Fruit fly (Drosophila melanogaster) whole organism, embryonic: ENCODE measurements around the gene PGAP2.
A peak's percentile ranks its signal among the peaks of the same experiment; 100 is the strongest.

Source experiments
- Adf1 ChIP-seq: fragments of 200-800 bp; sonication (Bioruptor generic); IDR thresholded peaks from 2 replicates; pipeline ENCODE4 v1.3.6; 2022; ENCODE audit warnings: missing biosample characterization, missing genetic modification characterization
- Aef1 ChIP-seq: fragments of 200-800 bp; sonication (Bioruptor generic); IDR thresholded peaks from 3 replicates; pipeline ENCODE4 v1.3.6; 2022; ENCODE audit warnings: missing biosample characterization, missing genetic modification characterization
- BEAF-32 ChIP-seq: fragments of 200-800 bp; sonication (Bioruptor generic); optimal IDR thresholded peaks from 3 replicates; lab custom pipeline; 2017; ENCODE audit warnings: missing biosample characterization, missing genetic modification characterization, mild to moderate bottlenecking, moderate library complexity, missing genetic modification reagents
- BtbVII ChIP-seq: fragments of 200-800 bp; sonication (Bioruptor generic); optimal IDR thresholded peaks from 3 replicates; lab custom pipeline; 2017; ENCODE audit warnings: missing biosample characterization, mild to moderate bottlenecking, missing genetic modification characterization
- CG10979 ChIP-seq: fragments of 200-800 bp; sonication (Bioruptor generic); optimal IDR thresholded peaks from 2 replicates; lab custom pipeline; 2018; ENCODE audit warnings: missing biosample characterization, mild to moderate bottlenecking, missing genetic modification characterization, moderate library complexity
- CG11085 ChIP-seq: fragments of 200-800 bp; sonication (Bioruptor generic); IDR thresholded peaks from 2 replicates; pipeline ENCODE4 v1.3.6; 2022; ENCODE audit warnings: missing biosample characterization, missing genetic modification characterization
- CG11247 ChIP-seq: fragments of 200-800 bp; sonication (Bioruptor generic); IDR thresholded peaks from 2 replicates; pipeline ENCODE4 v1.3.6; 2022; ENCODE audit warnings: missing biosample characterization, missing genetic modification characterization
- CG13775 ChIP-seq: fragments of 200-800 bp; sonication (Bioruptor generic); optimal IDR thresholded peaks from 3 replicates; lab custom pipeline; 2017; ENCODE audit warnings: missing biosample characterization, mild to moderate bottlenecking, missing genetic modification characterization
- CG15601 ChIP-seq: fragments of 200-800 bp; sonication (Bioruptor generic); optimal IDR thresholded peaks from 3 replicates; lab custom pipeline; 2019; ENCODE audit warnings: missing biosample characterization, mild to moderate bottlenecking, missing genetic modification characterization, moderate library complexity
- CG17186 ChIP-seq: fragments of 200-800 bp; sonication (Bioruptor generic); optimal IDR thresholded peaks from 3 replicates; lab custom pipeline; 2017; ENCODE audit warnings: missing biosample characterization, missing genetic modification reagents, missing genetic modification characterization
- CG17361 ChIP-seq: fragments of 200-800 bp; sonication (Bioruptor generic); IDR thresholded peaks from 3 replicates; pipeline ENCODE4 v1.3.6; 2022; ENCODE audit warnings: missing biosample characterization, missing genetic modification characterization
- CG18476 ChIP-seq: fragments of 200-800 bp; sonication (Bioruptor generic); optimal IDR thresholded peaks from 2 replicates; lab custom pipeline; 2016; ENCODE audit warnings: missing biosample characterization, mild to moderate bottlenecking, missing genetic modification characterization
- CG18619 ChIP-seq: fragments of 200-800 bp; sonication (Bioruptor generic); optimal IDR thresholded peaks from 3 replicates; lab custom pipeline; 2017; ENCODE audit warnings: missing biosample characterization, mild to moderate bottlenecking, missing genetic modification characterization
- CG2116 ChIP-seq: fragments of 200-800 bp; sonication (Bioruptor generic); optimal IDR thresholded peaks from 3 replicates; lab custom pipeline; 2018; ENCODE audit warnings: missing biosample characterization, mild to moderate bottlenecking, missing genetic modification characterization
- CG2875 ChIP-seq: fragments of 200-800 bp; sonication (Bioruptor generic); optimal IDR thresholded peaks from 2 replicates; lab custom pipeline; 2017; ENCODE audit warnings: missing biosample characterization, mild to moderate bottlenecking, missing genetic modification characterization, missing genetic modification reagents
- CG3065 ChIP-seq: fragments of 200-800 bp; sonication (Bioruptor generic); optimal IDR thresholded peaks from 2 replicates; lab custom pipeline; 2016; ENCODE audit warnings: missing biosample characterization, missing genetic modification characterization
- CG31441 ChIP-seq: fragments of 200-800 bp; sonication (Bioruptor generic); IDR thresholded peaks from 2 replicates; pipeline ENCODE4 v1.3.6; 2022; ENCODE audit warnings: missing biosample characterization, missing genetic modification characterization
- CG4820 ChIP-seq: fragments of 200-800 bp; sonication (Bioruptor generic); optimal IDR thresholded peaks from 3 replicates; lab custom pipeline; 2016; ENCODE audit warnings: missing biosample characterization, missing genetic modification characterization
- CG6683 ChIP-seq: fragments of 200-800 bp; sonication (Bioruptor generic); optimal IDR thresholded peaks from 2 replicates; lab custom pipeline; 2017; ENCODE audit warnings: missing biosample characterization, mild to moderate bottlenecking, missing genetic modification characterization, missing genetic modification reagents
- CG7372 ChIP-seq: fragments of 200-800 bp; sonication (Bioruptor generic); IDR thresholded peaks from 2 replicates; pipeline ENCODE4 v1.3.6; 2022; ENCODE audit warnings: missing biosample characterization, missing genetic modification characterization
- CG9437 ChIP-seq: fragments of 200-800 bp; sonication (Bioruptor generic); optimal IDR thresholded peaks from 2 replicates; lab custom pipeline; 2018; ENCODE audit warnings: missing biosample characterization, mild to moderate bottlenecking, missing genetic modification characterization
- D19B ChIP-seq: fragments of 200-800 bp; sonication (Bioruptor generic); optimal IDR thresholded peaks from 2 replicates; lab custom pipeline; 2017; ENCODE audit warnings: missing biosample characterization, mild to moderate bottlenecking, missing genetic modification characterization
- Dip3 ChIP-seq: fragments of 200-800 bp; sonication (Bioruptor generic); optimal IDR thresholded peaks from 3 replicates; lab custom pipeline; 2016; ENCODE audit warnings: missing biosample characterization, missing genetic modification characterization
- E2f1 ChIP-seq: fragments of 200-800 bp; sonication (Bioruptor generic); IDR thresholded peaks from 2 replicates; pipeline ENCODE4 v1.3.6; 2022; ENCODE audit warnings: missing biosample characterization, missing genetic modification characterization
- E2f2 ChIP-seq: fragments of 200-800 bp; sonication (Bioruptor generic); IDR thresholded peaks from 2 replicates; pipeline ENCODE4 v1.3.6; 2022; ENCODE audit warnings: missing biosample characterization, missing genetic modification characterization
- Fer2 ChIP-seq: fragments of 200-800 bp; sonication (Bioruptor generic); optimal IDR thresholded peaks from 2 replicates; lab custom pipeline; 2018; ENCODE audit warnings: missing biosample characterization, mild to moderate bottlenecking, missing genetic modification characterization, moderate library complexity
- HLHmδ ChIP-seq: fragments of 200-800 bp; sonication (Bioruptor generic); optimal IDR thresholded peaks from 2 replicates; lab custom pipeline; 2018; ENCODE audit warnings: missing biosample characterization, mild to moderate bottlenecking, missing genetic modification characterization, moderate library complexity
- MESR4 ChIP-seq: fragments of 200-800 bp; sonication (Bioruptor generic); optimal IDR thresholded peaks from 2 replicates; lab custom pipeline; 2018; ENCODE audit warnings: missing biosample characterization, mild to moderate bottlenecking, missing genetic modification characterization, moderate library complexity
- Med ChIP-seq: fragments of 200-800 bp; sonication (Bioruptor generic); peaks from one replicate; lab custom pipeline; 2016; ENCODE audit warnings: missing biosample characterization, missing genetic modification characterization, mild to moderate bottlenecking, inconsistent platforms, moderate library complexity
- Nf-YA ChIP-seq: fragments of 200-800 bp; sonication (Bioruptor generic); IDR thresholded peaks from 2 replicates; pipeline ENCODE4 v1.3.6; 2022; ENCODE audit warnings: missing biosample characterization, missing genetic modification characterization
- Scr ChIP-seq: fragments of 200-800 bp; sonication (Bioruptor generic); IDR thresholded peaks from 2 replicates; pipeline ENCODE4 v1.3.6; 2022; ENCODE audit warnings: missing biosample characterization, missing genetic modification characterization; ENCODE audit not compliant: partially characterized antibody
- aop ChIP-seq: fragments of 200-800 bp; sonication (Bioruptor generic); IDR thresholded peaks from 2 replicates; pipeline ENCODE4 v1.3.6; 2022; ENCODE audit warnings: missing biosample characterization, missing genetic modification characterization
- ato ChIP-seq: fragments of 200-800 bp; sonication (Bioruptor generic); IDR thresholded peaks from 2 replicates; pipeline ENCODE4 v1.3.6; 2022; ENCODE audit warnings: missing biosample characterization, missing genetic modification characterization; ENCODE audit not compliant: partially characterized antibody
- bcd ChIP-seq: fragments of 200-800 bp; sonication (Bioruptor generic); optimal IDR thresholded peaks from 2 replicates; lab custom pipeline; 2017; ENCODE audit warnings: missing biosample characterization, mild to moderate bottlenecking, missing genetic modification characterization
- chif ChIP-seq, 2 experiments: fragments of 200-800 bp; sonication (Bioruptor generic); optimal IDR thresholded peaks; 3 replicates each; lab custom pipeline; 2016; ENCODE audit warnings: missing biosample characterization in 2 of 2, missing genetic modification characterization in 2 of 2
- dm ChIP-seq: fragments of 200-800 bp; sonication (Bioruptor generic); optimal IDR thresholded peaks from 3 replicates; lab custom pipeline; 2016; ENCODE audit warnings: missing biosample characterization, missing genetic modification characterization
- ems ChIP-seq: fragments of 200-800 bp; sonication (Bioruptor generic); optimal IDR thresholded peaks from 3 replicates; lab custom pipeline; 2016; ENCODE audit warnings: missing biosample characterization, missing genetic modification characterization
- fd96Cb ChIP-seq: fragments of 200-800 bp; sonication (Bioruptor generic); optimal IDR thresholded peaks from 2 replicates; lab custom pipeline; 2018; ENCODE audit warnings: missing biosample characterization, mild to moderate bottlenecking, missing genetic modification characterization, moderate library complexity
- gsb ChIP-seq: fragments of 200-800 bp; sonication (Bioruptor generic); IDR thresholded peaks from 2 replicates; pipeline ENCODE4 v1.3.6; 2022; ENCODE audit warnings: missing biosample characterization, missing genetic modification characterization
- ham ChIP-seq: fragments of 200-800 bp; sonication (Bioruptor generic); IDR thresholded peaks from 2 replicates; pipeline ENCODE4 v1.3.6; 2022; ENCODE audit warnings: missing biosample characterization, missing genetic modification characterization
- her ChIP-seq: fragments of 200-800 bp; sonication (Bioruptor generic); optimal IDR thresholded peaks from 2 replicates; lab custom pipeline; 2016; ENCODE audit warnings: missing biosample characterization, missing genetic modification characterization
- hth ChIP-seq: fragments of >200 bp; optimal IDR thresholded peaks from 2 replicates; lab custom pipeline; 2017; ENCODE audit warnings: inconsistent platforms
- lilli ChIP-seq: fragments of 200-800 bp; sonication (Bioruptor generic); optimal IDR thresholded peaks from 3 replicates; lab custom pipeline; 2016; ENCODE audit warnings: missing biosample characterization, missing genetic modification characterization
- pho ChIP-seq: fragments of 200-800 bp; sonication (Bioruptor generic); optimal IDR thresholded peaks from 2 replicates; lab custom pipeline; 2016; ENCODE audit warnings: missing biosample characterization, missing genetic modification characterization
- sd ChIP-seq: fragments of 200-800 bp; sonication (Bioruptor generic); optimal IDR thresholded peaks from 3 replicates; lab custom pipeline; 2018; ENCODE audit warnings: missing biosample characterization, mild to moderate bottlenecking, missing genetic modification characterization, moderate library complexity
- sim ChIP-seq: fragments of 200-800 bp; sonication (Bioruptor generic); IDR thresholded peaks from 2 replicates; pipeline ENCODE4 v1.3.6; 2022; ENCODE audit warnings: missing biosample characterization, missing genetic modification characterization
- twi ChIP-seq: fragments of 200-800 bp; optimal IDR thresholded peaks from 2 replicates; lab custom pipeline; 2019; ENCODE audit warnings: missing biosample characterization, mild to moderate bottlenecking, missing genetic modification characterization, moderate library complexity
- unpg ChIP-seq: fragments of 200-800 bp; sonication (Bioruptor generic); optimal IDR thresholded peaks from 3 replicates; lab custom pipeline; 2018; ENCODE audit warnings: missing biosample characterization, mild to moderate bottlenecking, missing genetic modification characterization, moderate library complexity
- usp ChIP-seq: fragments of >200 bp; optimal IDR thresholded peaks from 2 replicates; lab custom pipeline; 2017; ENCODE audit warnings: missing biosample characterization, missing genetic modification characterization
- vfl ChIP-seq: fragments of 200-800 bp; sonication (Bioruptor generic); optimal IDR thresholded peaks from 2 replicates; lab custom pipeline; 2016; ENCODE audit warnings: missing biosample characterization, missing genetic modification characterization
- zfh1 ChIP-seq: fragments of 200-800 bp; sonication (Bioruptor generic); IDR thresholded peaks from 3 replicates; pipeline ENCODE4 v1.3.6; 2022; ENCODE audit warnings: missing biosample characterization, missing genetic modification characterization

Gene PGAP2

DNA sequence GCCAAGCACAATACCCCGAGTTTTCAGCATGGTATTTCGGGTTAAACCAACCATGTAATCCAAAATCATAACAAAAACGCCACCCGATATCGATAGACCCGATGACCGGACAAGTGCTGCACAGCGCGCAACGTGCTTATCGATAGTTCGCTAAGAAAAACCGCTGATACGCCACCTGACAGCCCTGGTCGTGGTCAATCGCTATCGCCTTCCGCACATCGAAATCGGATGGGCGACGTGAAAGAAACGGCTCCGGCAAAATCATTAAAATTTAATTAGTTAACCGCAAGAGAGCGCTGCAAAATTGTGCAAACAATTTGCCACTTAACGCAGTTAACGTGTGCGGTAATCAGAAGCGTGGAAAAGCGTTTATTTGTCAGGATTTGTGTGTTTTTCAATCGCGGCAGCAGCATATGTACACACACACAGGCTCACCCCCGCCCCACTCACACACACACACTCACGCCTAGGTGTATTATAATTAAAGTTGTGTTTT lies 6.5 kb upstream of the PGAP2 start, which contains the start of the genes CG3862 and dock (continued):
- TF ChIP-seq CG7372 (GFP tag; lab: Robert Waterston, UW) (no peak), Scr (peak; percentile 91), Fer2 (tag; lab: Kevin White, UChicago) (no peak), CG18619 (GFP tag; lab: Kevin White, UChicago) (peak; percentile 42), CG10979 (tag; lab: Kevin White, UChicago) (peak; percentile 43), bcd (GFP tag; lab: Kevin White, UChicago) (peak; percentile 49), sd (tag; lab: Kevin White, UChicago) (no peak), unpg (peak; percentile 33), vfl (GFP tag; lab: Kevin White, UChicago) (peak; percentile 52), pho (GFP tag; lab: Kevin White, UChicago) (peak; percentile 74), ato (GFP tag; lab: Robert Waterston, UW) (peak; percentile 97), CG2116 (peak; percentile 88), CG4820 (GFP tag; lab: Kevin White, UChicago) (peak; percentile 18), Adf1 (no peak), CG13775 (GFP tag; lab: Kevin White, UChicago) (peak; percentile 4), Dip3 (GFP tag; lab: Kevin White, UChicago) (no peak), CG15601 (tag; lab: Kevin White, UChicago) (peak; percentile 38), zfh1 (GFP tag; lab: Robert Waterston, UW) (peak; percentile 61; the same call in 1 of the 3 replicates), ham (GFP tag; lab: Robert Waterston, UW) (no peak), BEAF-32 (GFP tag; lab: Kevin White, UChicago) (peak; percentile 95), CG17361 (GFP tag; lab: Robert Waterston, UW) (peak; percentile 51; the same call in 2 of the 3 replicates), CG9437 (GFP tag; lab: Kevin White, UChicago) (peak; percentile 12), hth (lab: Kevin White, UChicago) (no peak), gsb (GFP tag; lab: Robert Waterston, UW) (no peak), MESR4 (GFP tag; lab: Kevin White, UChicago) (peak; percentile 96), Aef1 (GFP tag; lab: Robert Waterston, UW) (peak; percentile 33; the same call in 2 of the 3 replicates), CG11247 (GFP tag; lab: Robert Waterston, UW) (peak; percentile 56; the same call in 1 of the 2 replicates), aop (GFP tag; lab: Robert Waterston, UW) (no peak), twi (tag; lab: Kevin White, UChicago) (no peak), sim (no peak), CG31441 (peak; percentile 29; the same call in 1 of the 2 replicates), lilli (GFP tag; lab: Kevin White, UChicago) (peak; percentile 65), BtbVII (GFP tag; lab: Kevin White, UChicago) (peak; percentile 67), HLHmδ (GFP tag; lab: Kevin White, UChicago) (peak; percentile 54), CG11085 (GFP tag; lab: Robert Waterston, UW) (peak; percentile 40; the same call in 1 of the 2 replicates), Med (GFP tag; lab: Kevin White, UChicago) (peak; percentile 97), CG18476 (GFP tag; lab: Kevin White, UChicago) (no peak), chif (GFP tag; optimal IDR thresholded peaks at IDR 0.05; lab: Kevin White, UChicago) (peak; percentile 7 to 28), D19B (GFP tag; lab: Kevin White, UChicago) (no peak), E2f1 (GFP tag; lab: Robert Waterston, UW) (no peak), fd96Cb (tag; lab: Kevin White, UChicago) (no peak), ems (GFP tag; lab: Kevin White, UChicago) (peak; percentile 62), CG17186 (GFP tag; lab: Kevin White, UChicago) (peak; percentile 97), dm (GFP tag; lab: Kevin White, UChicago) (peak; percentile 66), CG6683 (GFP tag; lab: Kevin White, UChicago) (peak; percentile 29), usp (no peak), CG2875 (no peak), her (GFP tag; lab: Kevin White, UChicago) (peak; percentile 82), E2f2 (GFP tag; lab: Robert Waterston, UW) (peak; percentile 77), Nf-YA (GFP tag; lab: Robert Waterston, UW) (0 out of 2 replicates have a peak, but pooled peaks have one; percentile 8), CG3065 (GFP tag; lab: Kevin White, UChicago) (peak; percentile 31)
